Worm (Caenorhabditis elegans): ENCODE measurements around the gene F59B10.3.
A peak's percentile ranks its signal among the peaks of the same experiment; 100 is the strongest.

F59B10.3 gene

DNA sequence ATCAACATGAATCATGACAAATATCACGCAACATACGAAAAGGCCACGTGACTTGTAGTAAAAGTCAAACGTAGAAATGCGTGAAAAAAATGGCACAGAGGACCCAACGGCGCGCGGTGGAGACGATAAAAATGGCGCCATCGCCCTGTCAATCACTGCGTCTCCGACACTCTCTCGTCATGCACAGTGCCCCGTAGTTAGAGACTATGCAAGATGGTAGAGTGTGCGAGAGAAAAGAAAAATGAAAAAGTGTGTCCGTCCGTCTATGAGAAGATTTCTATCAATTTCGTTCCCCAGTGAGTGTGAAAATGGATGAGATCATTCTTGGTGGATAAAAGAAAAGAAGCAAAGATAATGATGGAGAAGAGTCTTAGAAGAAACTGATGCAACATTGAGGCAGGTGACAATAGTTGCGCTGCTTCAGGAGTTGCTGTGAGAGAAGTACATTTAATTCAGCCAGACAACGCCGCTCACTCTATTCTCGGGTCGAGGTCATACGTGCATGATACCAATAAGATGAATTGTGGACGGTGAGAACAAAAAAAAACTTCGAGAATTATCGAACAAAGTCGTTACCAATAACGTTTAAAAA, 45.2 kb downstream of the F59B10.3 start (continued):
- TF ChIP-seq mcd-1 (GFP tag; IDR thresholded peaks at IDR 0.05) (peak; percentile 53), bed-1 (GFP tag; IDR thresholded peaks at IDR 0.05) (no peak), cebp-1 (GFP tag; IDR thresholded peaks at IDR 0.05) (no peak), cebp-1 (tag; optimal IDR thresholded peaks at IDR 0.05) (no peak), nfyb-1 (GFP tag; IDR thresholded peaks at IDR 0.05) (peak; percentile 67; the same call in 1 of the 2 replicates), zim-3 (tag; optimal IDR thresholded peaks at IDR 0.05) (no peak), T07F8.4 (tag; optimal IDR thresholded peaks at IDR 0.05) (no peak), nhr-120 (GFP tag; IDR thresholded peaks at IDR 0.05) (no peak), dpff-1 (tag; optimal IDR thresholded peaks at IDR 0.05) (no peak), attf-5 (GFP tag; optimal IDR thresholded peaks at IDR 0.05) (peak; percentile 36), ccch-3 (GFP tag; optimal IDR thresholded peaks at IDR 0.05) (no peak), mxl-1 (tag; optimal IDR thresholded peaks at IDR 0.05) (no peak), tbx-9 (tag; optimal IDR thresholded peaks at IDR 0.05; ENCODE audit: borderline replicate concordance) (no peak), B0336.3 (GFP tag; IDR thresholded peaks at IDR 0.05) (peak; percentile 73), aptf-2 (GFP tag; conservative IDR thresholded peaks at IDR 0.05) (0 out of 2 replicates have a peak, but pooled peaks have one; percentile 38), hlh-12 (tag; optimal IDR thresholded peaks at IDR 0.05) (no peak), ztf-28 (GFP tag; IDR thresholded peaks at IDR 0.05) (no peak), madf-8 (GFP tag; conservative IDR thresholded peaks at IDR 0.05) (no peak), nfya-1 (tag; optimal IDR thresholded peaks at IDR 0.05; ENCODE audit: borderline replicate concordance, insufficient read depth) (no peak), B0261.1 (tag; optimal IDR thresholded peaks at IDR 0.05) (no peak), K12H6.12 (tag; optimal IDR thresholded peaks at IDR 0.05) (peak; percentile 16), ztf-22 (GFP tag; optimal IDR thresholded peaks at IDR 0.05) (no peak), unc-130 (GFP tag; optimal IDR thresholded peaks at IDR 0.05) (no peak), aptf-3 (GFP tag; IDR thresholded peaks at IDR 0.05) (no peak), lin-26 (GFP tag; IDR thresholded peaks at IDR 0.05) (0 out of 2 replicates have a peak, but pooled peaks have one; percentile 37), egl-18 (GFP tag; IDR thresholded peaks at IDR 0.05) (no peak), F33H1.4 (GFP tag; IDR thresholded peaks at IDR 0.05) (peak; percentile 7; the same call in 1 of the 2 replicates), nhr-90 (tag; optimal IDR thresholded peaks at IDR 0.05) (peak; percentile 55), sdz-38 (tag; optimal IDR thresholded peaks at IDR 0.05) (no peak), C17E4.6 (GFP tag; IDR thresholded peaks at IDR 0.05) (no peak), ztf-18 (tag; optimal IDR thresholded peaks at IDR 0.05) (no peak), F37B4.10 (GFP tag; IDR thresholded peaks at IDR 0.05) (no peak), lin-54 (GFP tag; optimal IDR thresholded peaks at IDR 0.05) (peak; percentile 7), dox-1 (GFP tag; IDR thresholded peaks at IDR 0.05) (peak; percentile 72; the same call in 1 of the 2 replicates), nfya-2 (GFP tag; IDR thresholded peaks at IDR 0.05) (no peak), sptf-2 (GFP tag; optimal IDR thresholded peaks at IDR 0.05) (no peak), lsl-1 (GFP tag; optimal IDR thresholded peaks at IDR 0.05) (no peak), Y53G8AR.9 (GFP tag; conservative IDR thresholded peaks at IDR 0.05) (peak; percentile 48; the same call in 1 of the 2 replicates), dpl-1 (GFP tag; optimal IDR thresholded peaks at IDR 0.05) (no peak), tbp1 (GFP tag; optimal IDR thresholded peaks at IDR 0.05) (peak; percentile 55), bed-2 (GFP tag; IDR thresholded peaks at IDR 0.05) (no peak), ceh-79 (tag; optimal IDR thresholded peaks at IDR 0.05) (no peak), F52B5.7 (tag; optimal IDR thresholded peaks at IDR 0.05) (no peak), ceh-40 (GFP tag; IDR thresholded peaks at IDR 0.05) (no peak), nhr-27 (tag; optimal IDR thresholded peaks at IDR 0.05) (no peak), mel-28 (tag; optimal IDR thresholded peaks at IDR 0.05; ENCODE audit: borderline replicate concordance) (no peak), ama-1 (optimal IDR thresholded peaks at IDR 0.05) (peak; percentile 79), ama-1 (GFP tag; optimal IDR thresholded peaks at IDR 0.05) (no peak), somi-1 (GFP tag; optimal IDR thresholded peaks at IDR 0.05) (peak; percentile 31), hmg-1.2 (GFP tag; IDR thresholded peaks at IDR 0.05) (peak; percentile 52; the same call in 1 of the 2 replicates)
